Fruit fly (Drosophila melanogaster) whole organism, embryonic: ENCODE results near the gene dmrt11E.

Experiments
- Adf1 ChIP-seq: fragments of 200-800 bp; sonication (Bioruptor generic); IDR thresholded peaks from 2 replicates; pipeline ENCODE4 v1.3.6; 2022; ENCODE audit warnings: missing biosample characterization, missing genetic modification characterization
- CG10274 ChIP-seq: fragments of 200-800 bp; sonication (Bioruptor generic); optimal IDR thresholded peaks from 3 replicates; lab custom pipeline; 2017; ENCODE audit warnings: missing biosample characterization, mild to moderate bottlenecking, missing genetic modification characterization
- CG10543 ChIP-seq: fragments of 200-800 bp; sonication (Bioruptor generic); optimal IDR thresholded peaks from 3 replicates; lab custom pipeline; 2017; ENCODE audit warnings: missing biosample characterization, mild to moderate bottlenecking, missing genetic modification characterization, moderate library complexity
- CG12071 ChIP-seq: fragments of 200-800 bp; sonication (Bioruptor generic); optimal IDR thresholded peaks from 3 replicates; lab custom pipeline; 2018; ENCODE audit warnings: missing biosample characterization, mild to moderate bottlenecking, missing genetic modification characterization
- CG1233 ChIP-seq: fragments of 200-800 bp; sonication (Bioruptor generic); optimal IDR thresholded peaks from 4 replicates; lab custom pipeline; 2018; ENCODE audit warnings: missing biosample characterization, mild to moderate bottlenecking, missing genetic modification characterization
- CG13287 ChIP-seq: fragments of 200-800 bp; sonication (Bioruptor generic); IDR thresholded peaks from 2 replicates; pipeline ENCODE4 v1.3.6; 2022; ENCODE audit warnings: missing biosample characterization, missing genetic modification characterization; ENCODE audit not compliant: partially characterized antibody
- CG13296 ChIP-seq: fragments of 200-800 bp; sonication (Bioruptor generic); optimal IDR thresholded peaks from 3 replicates; lab custom pipeline; 2018; ENCODE audit warnings: missing biosample characterization, mild to moderate bottlenecking, missing genetic modification characterization
- CG18262 ChIP-seq: fragments of 200-800 bp; optimal IDR thresholded peaks from 3 replicates; lab custom pipeline; 2019; ENCODE audit warnings: missing biosample characterization, mild to moderate bottlenecking, missing genetic modification characterization, moderate library complexity
- CG18599 ChIP-seq: fragments of 200-800 bp; sonication (Bioruptor generic); optimal IDR thresholded peaks from 3 replicates; lab custom pipeline; 2017; ENCODE audit warnings: missing biosample characterization, missing genetic modification characterization, mild to moderate bottlenecking, moderate library complexity, missing genetic modification reagents
- CG18619 ChIP-seq: fragments of 200-800 bp; sonication (Bioruptor generic); optimal IDR thresholded peaks from 3 replicates; lab custom pipeline; 2017; ENCODE audit warnings: missing biosample characterization, mild to moderate bottlenecking, missing genetic modification characterization
- CG2116 ChIP-seq: fragments of 200-800 bp; sonication (Bioruptor generic); optimal IDR thresholded peaks from 3 replicates; lab custom pipeline; 2018; ENCODE audit warnings: missing biosample characterization, mild to moderate bottlenecking, missing genetic modification characterization
- CG43689 ChIP-seq: fragments of 200-800 bp; sonication (Bioruptor generic); IDR thresholded peaks from 2 replicates; pipeline ENCODE4 v1.3.6; 2022; ENCODE audit warnings: missing biosample characterization, missing genetic modification characterization
- CG4730 ChIP-seq: fragments of 200-800 bp; sonication (Bioruptor generic); IDR thresholded peaks from 2 replicates; pipeline ENCODE4 v1.3.6; 2022; ENCODE audit warnings: missing biosample characterization, missing genetic modification characterization
- CG5953 ChIP-seq: fragments of 200-800 bp; sonication (Bioruptor generic); IDR thresholded peaks from 2 replicates; pipeline ENCODE4 v1.3.6; 2022; ENCODE audit warnings: missing biosample characterization, missing genetic modification characterization
- CG9437 ChIP-seq: fragments of 200-800 bp; sonication (Bioruptor generic); optimal IDR thresholded peaks from 2 replicates; lab custom pipeline; 2018; ENCODE audit warnings: missing biosample characterization, mild to moderate bottlenecking, missing genetic modification characterization
- CHES-1-like ChIP-seq: fragments of 200-800 bp; sonication (Bioruptor generic); optimal IDR thresholded peaks from 2 replicates; lab custom pipeline; 2016; ENCODE audit warnings: missing biosample characterization, missing genetic modification characterization
- Dref ChIP-seq: fragments of 200-800 bp; sonication (Bioruptor generic); IDR thresholded peaks from 2 replicates; pipeline ENCODE4 v1.3.6; 2022; ENCODE audit warnings: missing biosample characterization, missing genetic modification characterization
- Hand ChIP-seq: fragments of 200-800 bp; sonication (Bioruptor generic); optimal IDR thresholded peaks from 2 replicates; lab custom pipeline; 2017; ENCODE audit warnings: mild to moderate bottlenecking, missing biosample characterization, missing genetic modification reagents, missing genetic modification characterization
- HmgD ChIP-seq: fragments of 200-800 bp; sonication (Bioruptor generic); optimal IDR thresholded peaks from 3 replicates; lab custom pipeline; 2016; ENCODE audit warnings: missing biosample characterization, missing genetic modification characterization
- Hr51 ChIP-seq, 2 experiments: fragments of 200-800 bp; sonication (Bioruptor generic); optimal IDR thresholded peaks; 2 replicates in 1 of 2; 3 replicates in 1 of 2; lab custom pipeline; 2016 to 2018; ENCODE audit warnings: missing biosample characterization in 2 of 2, missing genetic modification characterization in 2 of 2, mild to moderate bottlenecking in 1 of 2, moderate library complexity in 1 of 2
- Hr78 ChIP-seq, 2 experiments: fragments of 200-800 bp in 1 of 2; fragments of >200 bp in 1 of 2; sonication (Bioruptor generic) in 1 of 2; optimal IDR thresholded peaks; 2 replicates each; lab custom pipeline; 2017 to 2019; ENCODE audit warnings: missing biosample characterization in 2 of 2, missing genetic modification characterization in 2 of 2, mild to moderate bottlenecking in 1 of 2, moderate library complexity in 1 of 2
- Lhr ChIP-seq: fragments of 200-800 bp; sonication (Bioruptor generic); optimal IDR thresholded peaks from 3 replicates; lab custom pipeline; 2017; ENCODE audit warnings: mild to moderate bottlenecking, missing biosample characterization, missing genetic modification reagents, missing genetic modification characterization
- MTF-1 ChIP-seq: fragments of 200-800 bp; sonication (Bioruptor generic); optimal IDR thresholded peaks from 2 replicates; lab custom pipeline; 2018; ENCODE audit warnings: missing biosample characterization, mild to moderate bottlenecking, missing genetic modification characterization, borderline replicate concordance
- Mad ChIP-seq: fragments of 200-800 bp; sonication (Bioruptor generic); optimal IDR thresholded peaks from 2 replicates; lab custom pipeline; 2016; ENCODE audit warnings: missing biosample characterization, missing genetic modification characterization
- br ChIP-seq: fragments of >200 bp; optimal IDR thresholded peaks from 2 replicates; lab custom pipeline; 2017
- cato ChIP-seq: fragments of 200-800 bp; sonication (Bioruptor generic); optimal IDR thresholded peaks from 2 replicates; lab custom pipeline; 2016; ENCODE audit warnings: missing biosample characterization, missing genetic modification characterization, borderline replicate concordance
- ci ChIP-seq: fragments of 200-800 bp; sonication (Bioruptor generic); IDR thresholded peaks from 3 replicates; pipeline ENCODE4 v1.3.6; 2022; ENCODE audit warnings: missing biosample characterization, missing genetic modification characterization
- croc ChIP-seq: fragments of 200-800 bp; sonication (Bioruptor generic); conservative IDR thresholded peaks from 3 replicates; pipeline ENCODE4 v1.3.6; 2022; ENCODE audit warnings: missing biosample characterization, missing genetic modification characterization
- crp ChIP-seq, 2 experiments: fragments of 200-800 bp; sonication (Bioruptor generic); optimal IDR thresholded peaks; 2 replicates in 1 of 2; 3 replicates in 1 of 2; lab custom pipeline; 2017; ENCODE audit warnings: missing biosample characterization in 2 of 2, missing genetic modification characterization in 2 of 2, mild to moderate bottlenecking in 1 of 2, moderate library complexity in 1 of 2
- dati ChIP-seq: fragments of 200-800 bp; sonication (Bioruptor generic); IDR thresholded peaks from 2 replicates; pipeline ENCODE4 v1.3.6; 2022; ENCODE audit warnings: missing biosample characterization, missing genetic modification characterization
- ems ChIP-seq: fragments of 200-800 bp; sonication (Bioruptor generic); optimal IDR thresholded peaks from 3 replicates; lab custom pipeline; 2016; ENCODE audit warnings: missing biosample characterization, missing genetic modification characterization
- ewg ChIP-seq: fragments of 200-800 bp; sonication (Bioruptor generic); optimal IDR thresholded peaks from 3 replicates; lab custom pipeline; 2017; ENCODE audit warnings: mild to moderate bottlenecking, missing biosample characterization, missing genetic modification reagents, missing genetic modification characterization
- fd64A ChIP-seq: fragments of 200-800 bp; sonication (Bioruptor generic); optimal IDR thresholded peaks from 3 replicates; lab custom pipeline; 2018; ENCODE audit warnings: missing biosample characterization, mild to moderate bottlenecking, missing genetic modification characterization
- kah ChIP-seq: fragments of 200-800 bp; sonication (Bioruptor generic); optimal IDR thresholded peaks from 2 replicates; lab custom pipeline; 2018; ENCODE audit warnings: missing biosample characterization, mild to moderate bottlenecking, missing genetic modification characterization
- knrl ChIP-seq: fragments of 200-800 bp; sonication (Bioruptor generic); IDR thresholded peaks from 3 replicates; pipeline ENCODE4 v1.3.6; 2022; ENCODE audit warnings: missing biosample characterization, missing genetic modification characterization; ENCODE audit not compliant: partially characterized antibody
- lmd ChIP-seq: fragments of 200-800 bp; sonication (Bioruptor generic); IDR thresholded peaks from 2 replicates; pipeline ENCODE4 v1.3.6; 2022; ENCODE audit warnings: missing biosample characterization, missing genetic modification characterization
- mam ChIP-seq: fragments of 200-800 bp; sonication (Bioruptor generic); optimal IDR thresholded peaks from 3 replicates; lab custom pipeline; 2016; ENCODE audit warnings: missing biosample characterization, missing genetic modification characterization
- nerfin-2 ChIP-seq: fragments of 200-800 bp; sonication (Bioruptor generic); IDR thresholded peaks from 2 replicates; pipeline ENCODE4 v1.3.6; 2022; ENCODE audit warnings: missing biosample characterization, missing genetic modification characterization; ENCODE audit not compliant: partially characterized antibody
- peb ChIP-seq: fragments of 200-800 bp; sonication (Bioruptor generic); IDR thresholded peaks from 2 replicates; pipeline ENCODE4 v1.3.6; 2022; ENCODE audit warnings: missing biosample characterization, missing genetic modification characterization
- phol ChIP-seq: fragments of 200-800 bp; sonication (Bioruptor generic); optimal IDR thresholded peaks from 3 replicates; lab custom pipeline; 2018; ENCODE audit warnings: missing biosample characterization, mild to moderate bottlenecking, missing genetic modification characterization, moderate library complexity
- pita ChIP-seq: fragments of 200-800 bp; sonication (Bioruptor generic); optimal IDR thresholded peaks from 2 replicates; lab custom pipeline; 2017; ENCODE audit warnings: missing biosample characterization, mild to moderate bottlenecking, missing genetic modification characterization
- rib ChIP-seq: fragments of 200-800 bp; sonication (Bioruptor generic); IDR thresholded peaks from 2 replicates; pipeline ENCODE4 v1.3.6; 2022; ENCODE audit warnings: missing biosample characterization, missing genetic modification characterization
- sqz ChIP-seq: fragments of 200-800 bp; sonication (Bioruptor generic); optimal IDR thresholded peaks from 3 replicates; lab custom pipeline; 2018; ENCODE audit warnings: missing biosample characterization, mild to moderate bottlenecking, missing genetic modification characterization
- vnd ChIP-seq: fragments of 200-800 bp; sonication (Bioruptor generic); IDR thresholded peaks from 3 replicates; pipeline ENCODE4 v1.3.6; 2022; ENCODE audit warnings: missing biosample characterization, missing genetic modification characterization; ENCODE audit not compliant: partially characterized antibody
- vvl ChIP-seq: fragments of 200-800 bp; sonication (Bioruptor generic); IDR thresholded peaks from 2 replicates; pipeline ENCODE4 v1.3.6; 2022; ENCODE audit warnings: missing biosample characterization, missing genetic modification characterization

dmrt11E gene

DNA sequence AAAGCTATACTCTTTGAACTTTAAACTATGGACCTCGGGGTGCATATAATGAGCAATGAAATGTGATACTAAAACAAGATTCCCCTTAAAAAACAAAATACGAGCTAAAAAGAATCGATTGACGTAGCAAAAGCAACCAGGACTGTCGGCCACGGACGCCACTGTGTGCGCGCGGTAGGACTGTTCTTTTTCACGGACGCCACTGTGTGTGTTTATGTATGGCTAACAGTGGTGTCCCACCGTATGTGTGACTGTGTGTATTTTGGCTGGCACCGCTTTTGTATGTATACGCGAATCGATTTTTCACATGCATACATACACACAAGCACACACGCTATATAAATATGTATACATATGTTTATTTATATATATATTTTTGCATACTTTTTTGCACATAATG is 15.8 kb downstream of the dmrt11E start (continued):
- TF ChIP-seq ewg (GFP tag; lab: Kevin White, UChicago) (peak; percentile 12), CG13287 (GFP tag; lab: Robert Waterston, UW) (peak; percentile 10; the same call in 1 of the 2 replicates), CG13296 (GFP tag; lab: Kevin White, UChicago) (peak; percentile 29), fd64A (GFP tag; lab: Kevin White, UChicago) (no peak), br (no peak), CHES-1-like (GFP tag; lab: Kevin White, UChicago) (peak; percentile 56), CG9437 (GFP tag; lab: Kevin White, UChicago) (no peak), vvl (GFP tag; lab: Robert Waterston, UW) (peak; percentile 61), Hand (GFP tag; lab: Kevin White, UChicago) (no peak), CG18619 (peak; percentile 12), Dref (GFP tag; lab: Robert Waterston, UW) (peak; percentile 37; the same call in 1 of the 2 replicates), ems (GFP tag; lab: Kevin White, UChicago) (peak; percentile 38), Hr51 (GFP tag; optimal IDR thresholded peaks at IDR 0.05; lab: Kevin White, UChicago) (peak in 1 of 2 experiments; percentile 42), nerfin-2 (no peak), CG43689 (GFP tag; lab: Robert Waterston, UW) (0 out of 2 replicates have a peak, but pooled peaks have one; percentile 20), lmd (peak; percentile 33; the same call in 1 of the 2 replicates), cato (GFP tag; lab: Kevin White, UChicago) (no peak), peb (no peak), mam (GFP tag; lab: Kevin White, UChicago) (peak; percentile 80), rib (GFP tag; lab: Robert Waterston, UW) (peak; percentile 90), HmgD (GFP tag; lab: Kevin White, UChicago) (peak; percentile 68), dati (GFP tag; lab: Robert Waterston, UW) (0 out of 2 replicates have a peak, but pooled peaks have one; percentile 45), Lhr (no peak), ci (peak; percentile 66), croc (GFP tag; lab: Robert Waterston, UW) (no peak), crp (GFP tag; optimal IDR thresholded peaks at IDR 0.05; lab: Kevin White, UChicago) (no peak), knrl (GFP tag; lab: Robert Waterston, UW) (peak; percentile 9; the same call in 1 of the 3 replicates), CG2116 (GFP tag; lab: Kevin White, UChicago) (peak; percentile 10), phol (tag; lab: Kevin White, UChicago) (no peak), Adf1 (peak; percentile 45; the same call in 1 of the 2 replicates), CG12071 (GFP tag; lab: Kevin White, UChicago) (peak; percentile 35), vnd (GFP tag; lab: Robert Waterston, UW) (no peak), Mad (GFP tag; lab: Kevin White, UChicago) (no peak), CG1233 (GFP tag; lab: Kevin White, UChicago) (peak; percentile 28), CG10543 (peak; percentile 44), Hr78 (GFP tag; optimal IDR thresholded peaks at IDR 0.05; lab: Kevin White, UChicago) (no peak), CG4730 (peak; percentile 40; the same call in 1 of the 2 replicates), kah (GFP tag; lab: Kevin White, UChicago) (peak; percentile 17), CG10274 (GFP tag; lab: Kevin White, UChicago) (no peak), CG18599 (GFP tag; lab: Kevin White, UChicago) (peak; percentile 39), CG5953 (GFP tag; lab: Robert Waterston, UW) (peak; percentile 54), sqz (GFP tag; lab: Kevin White, UChicago) (no peak), pita (GFP tag; lab: Kevin White, UChicago) (no peak), CG18262 (tag; lab: Kevin White, UChicago) (peak; percentile 19), MTF-1 (GFP tag; lab: Kevin White, UChicago) (peak; percentile 44)
